Fruit fly (Drosophila melanogaster): ENCODE results near the gene Gale.

Gene Gale

DNA sequence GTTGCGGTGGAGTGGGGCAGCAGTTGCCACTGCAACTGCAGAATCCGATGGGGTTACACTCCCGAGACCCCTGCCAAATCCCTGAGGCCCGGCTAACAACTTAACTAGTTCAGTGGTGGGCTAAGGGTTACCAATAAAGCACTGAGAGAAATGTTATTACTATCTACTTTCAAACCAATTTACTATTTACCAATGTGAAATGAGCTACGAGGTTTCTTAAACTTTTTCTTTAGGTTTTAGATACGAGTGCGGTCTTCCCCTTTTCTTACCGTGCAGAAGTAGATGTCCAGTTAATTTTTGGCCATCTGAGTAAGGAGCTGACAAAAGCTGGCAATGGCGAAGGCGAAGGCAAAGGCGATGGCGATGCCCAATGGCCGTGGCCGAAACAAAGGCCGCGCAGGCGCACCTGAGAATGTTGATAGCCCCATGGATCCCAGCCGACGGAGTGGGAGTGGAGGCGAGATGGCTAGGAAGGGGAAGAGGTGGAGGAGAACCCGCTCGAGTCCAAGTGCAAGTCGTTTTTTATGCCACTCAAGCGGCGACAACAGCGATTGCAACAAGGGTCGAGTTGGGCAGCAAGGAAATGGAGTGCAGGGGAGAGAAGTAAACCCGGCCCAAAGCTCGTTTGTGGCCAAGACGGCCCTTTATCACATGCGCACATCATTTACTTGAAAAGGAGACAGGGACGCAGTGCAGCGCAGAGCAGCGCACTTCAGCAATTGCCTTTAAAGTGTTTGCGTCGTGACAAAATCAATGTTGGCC is 12.1 kb downstream of the Gale start:
- no peak for TF ChIP-seq Ets98B (GFP tag; IDR thresholded peaks at IDR 0.05)
- no peak for TF ChIP-seq CG12605 (GFP tag; IDR thresholded peaks at IDR 0.05)
- no peak for TF ChIP-seq CG32121 (GFP tag; IDR thresholded peaks at IDR 0.05)
- peak; percentile 44 for TF ChIP-seq EcR (GFP tag; optimal IDR thresholded peaks at IDR 0.05)
- peak; percentile 72 for TF ChIP-seq CG15710 (tag; optimal IDR thresholded peaks at IDR 0.05)
- peak; percentile 65 for TF ChIP-seq CG14655 (GFP tag; optimal IDR thresholded peaks at IDR 0.05)
- peak; percentile 73 for TF ChIP-seq CG13204 (GFP tag; optimal IDR thresholded peaks at IDR 0.05)
- TF ChIP-seq Pif1B (GFP tag; optimal IDR thresholded peaks at IDR 0.05): peak; percentile 62
- peak; percentile 53; the same call in 2 of the 3 replicates for TF ChIP-seq CG4496 (GFP tag; IDR thresholded peaks at IDR 0.05)
- TF ChIP-seq rn (GFP tag; IDR thresholded peaks at IDR 0.05): 0 out of 2 replicates have a peak, but pooled peaks have one; percentile 6
- TF ChIP-seq D1 (tag; optimal IDR thresholded peaks at IDR 0.05): peak; percentile 4
- peak; percentile 53 for TF ChIP-seq Pif1A (GFP tag; optimal IDR thresholded peaks at IDR 0.05)
- peak; percentile 37 for TF ChIP-seq CG8301 (tag; optimal IDR thresholded peaks at IDR 0.05)
- TF ChIP-seq CG10348 (GFP tag; IDR thresholded peaks at IDR 0.05): no peak
- peak; percentile 70 for TF ChIP-seq CG8159 (tag; optimal IDR thresholded peaks at IDR 0.05)
- TF ChIP-seq Snoo (tag; optimal IDR thresholded peaks at IDR 0.05): peak; percentile 15
- peak; percentile 74 for TF ChIP-seq CG17806 (tag; optimal IDR thresholded peaks at IDR 0.05)
- TF ChIP-seq CG9948 (tag; optimal IDR thresholded peaks at IDR 0.05): peak; percentile 58
- TF ChIP-seq gl (tag; optimal IDR thresholded peaks at IDR 0.05): peak; percentile 44
- TF ChIP-seq CG34367 (tag; optimal IDR thresholded peaks at IDR 0.05): peak; percentile 66
- TF ChIP-seq fd96Ca (GFP tag; IDR thresholded peaks at IDR 0.05): no peak

DNA sequence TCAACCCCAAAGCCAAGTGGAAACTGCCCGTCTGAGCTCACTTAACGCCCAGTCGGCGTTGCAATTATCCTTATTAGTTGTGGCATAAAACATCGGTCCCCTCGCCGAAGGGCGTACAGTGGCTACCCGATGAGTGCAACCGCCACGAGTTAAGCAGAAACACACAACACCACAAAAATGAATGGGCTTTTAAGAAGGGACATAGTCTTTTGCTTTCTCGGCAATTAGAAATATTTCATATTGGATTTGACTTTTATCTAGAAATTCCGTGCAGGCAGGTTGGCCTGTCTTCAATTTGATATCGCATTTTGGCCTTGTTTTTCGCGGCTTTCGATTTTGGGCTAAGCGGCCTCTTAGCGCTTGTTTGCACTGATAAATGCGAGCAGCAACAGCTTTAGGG is 15.5 kb downstream of the Gale start:
- TF ChIP-seq CG9948 (tag; optimal IDR thresholded peaks at IDR 0.05): peak; percentile 34
- no peak for TF ChIP-seq gl (tag; optimal IDR thresholded peaks at IDR 0.05)
- TF ChIP-seq D1 (tag; optimal IDR thresholded peaks at IDR 0.05): no peak
- TF ChIP-seq EcR (GFP tag; optimal IDR thresholded peaks at IDR 0.05): no peak
- TF ChIP-seq CG8301 (tag; optimal IDR thresholded peaks at IDR 0.05): no peak
- TF ChIP-seq Ets98B (GFP tag; IDR thresholded peaks at IDR 0.05): peak; percentile 24; the same call in 1 of the 2 replicates
- no peak for TF ChIP-seq CG12605 (GFP tag; IDR thresholded peaks at IDR 0.05)
- TF ChIP-seq CG32121 (GFP tag; IDR thresholded peaks at IDR 0.05): no peak
- peak; percentile 59; the same call in 2 of the 3 replicates for TF ChIP-seq fd96Ca (GFP tag; IDR thresholded peaks at IDR 0.05)
- TF ChIP-seq Pif1B (GFP tag; optimal IDR thresholded peaks at IDR 0.05): peak; percentile 48
- TF ChIP-seq CG34367 (tag; optimal IDR thresholded peaks at IDR 0.05): peak; percentile 49
- peak; percentile 57 for TF ChIP-seq CG8159 (tag; optimal IDR thresholded peaks at IDR 0.05)
- no peak; the same call in 1 of the 2 replicates for TF ChIP-seq rn (GFP tag; IDR thresholded peaks at IDR 0.05)
- peak; percentile 29 for TF ChIP-seq CG13204 (GFP tag; optimal IDR thresholded peaks at IDR 0.05)
- no peak for TF ChIP-seq CG10348 (GFP tag; IDR thresholded peaks at IDR 0.05)
- peak; percentile 45 for TF ChIP-seq CG14655 (GFP tag; optimal IDR thresholded peaks at IDR 0.05)
- peak; percentile 43 for TF ChIP-seq CG17806 (tag; optimal IDR thresholded peaks at IDR 0.05)
- TF ChIP-seq CG4496 (GFP tag; IDR thresholded peaks at IDR 0.05): peak; percentile 72; the same call in 2 of the 3 replicates
- TF ChIP-seq Snoo (tag; optimal IDR thresholded peaks at IDR 0.05): peak; percentile 73
- TF ChIP-seq Pif1A (GFP tag; optimal IDR thresholded peaks at IDR 0.05): peak; percentile 58
- peak; percentile 55 for TF ChIP-seq CG15710 (tag; optimal IDR thresholded peaks at IDR 0.05)

DNA sequence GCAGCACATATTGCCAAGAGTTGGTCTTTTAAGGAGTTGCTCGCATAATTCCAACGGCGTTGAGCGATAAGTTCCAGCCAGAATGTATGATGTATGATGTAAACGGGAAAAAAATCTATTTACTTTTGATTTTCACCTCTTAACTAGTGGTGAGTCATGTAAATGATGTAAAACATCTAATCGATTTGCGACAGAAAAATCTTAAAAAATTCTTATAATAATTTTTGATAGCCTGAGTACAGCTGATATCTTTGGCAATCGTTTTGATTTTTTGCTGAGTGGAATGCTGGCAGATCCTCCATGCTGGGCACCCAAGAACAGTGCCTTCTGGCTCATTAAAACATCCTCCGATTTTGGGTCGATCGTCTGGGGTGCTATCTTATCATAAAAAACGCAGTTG is 18.2 kb downstream of the Gale start:
- TF ChIP-seq CG4496 (GFP tag; IDR thresholded peaks at IDR 0.05) (no peak), CG9948 (tag; optimal IDR thresholded peaks at IDR 0.05) (peak; percentile 54), CG15710 (tag; optimal IDR thresholded peaks at IDR 0.05) (peak; percentile 7), Snoo (tag; optimal IDR thresholded peaks at IDR 0.05) (no peak), CG32121 (GFP tag; IDR thresholded peaks at IDR 0.05) (no peak), CG13204 (GFP tag; optimal IDR thresholded peaks at IDR 0.05) (no peak), Ets98B (GFP tag; IDR thresholded peaks at IDR 0.05) (no peak), Pif1A (GFP tag; optimal IDR thresholded peaks at IDR 0.05) (no peak), Pif1B (GFP tag; optimal IDR thresholded peaks at IDR 0.05) (no peak), CG34367 (tag; optimal IDR thresholded peaks at IDR 0.05) (no peak), D1 (tag; optimal IDR thresholded peaks at IDR 0.05) (no peak), CG14655 (GFP tag; optimal IDR thresholded peaks at IDR 0.05) (no peak), fd96Ca (GFP tag; IDR thresholded peaks at IDR 0.05) (no peak), CG10348 (GFP tag; IDR thresholded peaks at IDR 0.05) (no peak), CG12605 (GFP tag; IDR thresholded peaks at IDR 0.05) (no peak), CG8159 (tag; optimal IDR thresholded peaks at IDR 0.05) (peak; percentile 49), EcR (GFP tag; optimal IDR thresholded peaks at IDR 0.05) (no peak), gl (tag; optimal IDR thresholded peaks at IDR 0.05) (no peak), rn (GFP tag; IDR thresholded peaks at IDR 0.05) (no peak), CG8301 (tag; optimal IDR thresholded peaks at IDR 0.05) (no peak), CG17806 (tag; optimal IDR thresholded peaks at IDR 0.05) (peak; percentile 30)

DNA sequence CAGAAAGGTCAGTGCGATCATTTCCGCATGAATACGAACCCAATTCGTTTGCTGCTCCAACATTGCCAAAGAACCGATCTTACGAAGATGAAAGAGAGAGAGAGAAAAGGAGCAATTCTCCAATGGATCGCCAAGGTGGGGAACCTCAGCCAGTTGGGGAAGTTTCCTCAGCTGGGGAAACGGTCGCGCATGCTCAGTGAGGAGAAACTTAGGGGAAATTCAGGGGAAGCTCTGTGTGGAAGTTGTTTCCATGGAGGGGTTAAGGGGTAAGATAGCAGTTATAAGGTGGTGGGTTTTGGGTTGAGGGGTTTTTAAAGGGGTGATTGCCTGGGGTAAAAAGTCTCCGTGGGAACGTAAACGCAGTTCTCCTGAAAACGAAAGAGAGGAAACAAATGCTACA is 25.0 kb downstream of the Gale start:
- TF ChIP-seq CG12605 (GFP tag; IDR thresholded peaks at IDR 0.05): no peak
- TF ChIP-seq CG13204 (GFP tag; optimal IDR thresholded peaks at IDR 0.05): no peak
- no peak for TF ChIP-seq Snoo (tag; optimal IDR thresholded peaks at IDR 0.05)

DNA sequence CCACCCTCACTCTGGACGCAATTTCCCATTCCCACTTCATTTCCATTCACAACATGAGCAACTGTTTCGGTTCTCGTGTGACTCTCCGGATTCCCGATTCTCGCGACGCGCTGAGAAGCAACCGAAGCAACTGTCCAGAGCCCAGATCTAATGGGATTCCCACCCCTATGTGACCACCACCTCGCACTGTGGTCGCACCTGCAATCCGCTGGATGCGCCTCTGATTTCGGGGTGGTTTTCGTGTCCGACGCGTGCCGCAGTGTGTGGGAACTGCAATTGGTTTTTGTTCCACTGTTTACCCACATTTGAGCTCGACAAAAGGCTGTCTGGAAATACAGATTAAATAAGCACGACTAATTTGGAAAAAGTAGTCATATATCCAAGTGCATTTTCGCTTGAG is 27.5 kb downstream of the Gale start:
- TF ChIP-seq EcR (GFP tag; optimal IDR thresholded peaks at IDR 0.05): no peak
- no peak for TF ChIP-seq CG8159 (tag; optimal IDR thresholded peaks at IDR 0.05)
- no peak for TF ChIP-seq CG34367 (tag; optimal IDR thresholded peaks at IDR 0.05)
- TF ChIP-seq CG12605 (GFP tag; IDR thresholded peaks at IDR 0.05): no peak
- no peak for TF ChIP-seq CG13204 (GFP tag; optimal IDR thresholded peaks at IDR 0.05)
- TF ChIP-seq CG15710 (tag; optimal IDR thresholded peaks at IDR 0.05): no peak
- no peak for TF ChIP-seq CG17806 (tag; optimal IDR thresholded peaks at IDR 0.05)
- TF ChIP-seq D1 (tag; optimal IDR thresholded peaks at IDR 0.05): no peak
- TF ChIP-seq gl (tag; optimal IDR thresholded peaks at IDR 0.05): no peak
- no peak for TF ChIP-seq CG4496 (GFP tag; IDR thresholded peaks at IDR 0.05)
